Worm (Caenorhabditis elegans) whole organism, midembryonic: ENCODE results near the gene C02F4.4.

Source experiments
- T22C8.4 ChIP-seq: fragments of 200-800 bp; sonication (Bioruptor generic); IDR thresholded peaks from 2 replicates; pipeline ENCODE4 v1.3.6; 2022; ENCODE audit warnings: missing genetic modification characterization, missing compliant biosample characterization
- cog-1 ChIP-seq: sonication (generic microtip); optimal IDR thresholded peaks from 2 replicates; lab custom pipeline; 2016; ENCODE audit warnings: missing genetic modification characterization, missing compliant biosample characterization
- flt-1 ChIP-seq: fragments of 200-800 bp; sonication (Bioruptor generic); IDR thresholded peaks from 2 replicates; pipeline ENCODE4 v1.3.6; 2022; ENCODE audit warnings: missing genetic modification characterization, missing compliant biosample characterization
- klf-2 ChIP-seq: fragments of 200-800 bp; sonication (Bioruptor generic); conservative IDR thresholded peaks from 2 replicates; pipeline ENCODE4 v1.3.6; 2022; ENCODE audit warnings: missing genetic modification reagents, missing genetic modification characterization, missing compliant biosample characterization
- med-1 ChIP-seq: sonication (generic microtip); optimal IDR thresholded peaks from 2 replicates; lab custom pipeline; 2017; ENCODE audit warnings: missing genetic modification characterization, mild to moderate bottlenecking, missing compliant biosample characterization, antibody characterized with exemption, missing genetic modification reagents; ENCODE audit not compliant: insufficient read depth
- ztf-29 ChIP-seq: fragments of 200-800 bp; sonication (Bioruptor generic); IDR thresholded peaks from 2 replicates; pipeline ENCODE4 v1.3.6; 2022; ENCODE audit warnings: missing genetic modification reagents, missing genetic modification characterization, missing compliant biosample characterization

ce11 chrIV:10564613-10565012 lies 49.6 kb upstream of the C02F4.4 start:
- TF ChIP-seq klf-2 (GFP tag; lab: Robert Waterston, UW) (no peak), ztf-29 (GFP tag; lab: Robert Waterston, UW) (no peak), flt-1 (no peak), T22C8.4 (GFP tag; lab: Robert Waterston, UW) (no peak), med-1 (GFP tag; lab: Kevin White, UChicago) (no peak), cog-1 (tag; lab: Kevin White, UChicago) (no peak)
